Fruit fly (Drosophila melanogaster) whole organism, larva: Measurements from ENCODE around the gene CG46026.

Source experiments
- noc ChIP-seq: fragments of 200-800 bp; sonication (Bioruptor generic); optimal IDR thresholded peaks from 3 replicates; lab custom pipeline; 2019; ENCODE audit warnings: missing biosample characterization, mild to moderate bottlenecking, missing genetic modification characterization, moderate library complexity

Gene CG46026

DNA sequence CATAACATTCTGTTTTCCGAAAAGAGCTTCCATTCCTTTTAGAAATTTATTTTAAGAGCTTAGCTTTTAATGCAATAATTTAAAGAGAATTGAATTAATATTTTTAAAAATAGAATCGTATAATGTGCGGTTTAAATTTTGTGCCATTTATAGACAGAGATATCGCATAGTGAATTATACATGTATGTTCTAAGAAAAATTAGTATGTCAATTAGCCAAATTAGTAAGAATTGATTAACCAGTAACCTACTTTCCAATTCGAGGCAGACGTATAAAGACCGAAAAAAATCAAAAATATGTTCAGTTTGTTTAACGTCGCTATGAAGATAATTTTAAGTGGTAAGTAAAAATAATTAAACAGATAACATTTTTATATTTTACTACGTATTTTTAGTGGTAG is 3.0 kb downstream of the CG46026 start, which contains the start of gene CG31560:
Gene CG31560, plus strand, starts transcription at position 301 of the 400 bp plus-strand sequence.
- TF ChIP-seq noc (tag; lab: Kevin White, UChicago): no peak

- TF ChIP-seq noc (tag; lab: Kevin White, UChicago): no peak
Measured at dm6 chr3R:6311641-6312259, 5.1 kb downstream of the CG46026 start, which contains the start of gene Osi17. Gene Osi17 (plus strand): TSS chr3R:6311772.

- no peak for TF ChIP-seq noc (tag; lab: Kevin White, UChicago)
Measured at dm6 chr3R:6315078-6315477, 8.4 kb downstream of the CG46026 start.

- no peak for TF ChIP-seq noc (tag; lab: Kevin White, UChicago)
Measured at dm6 chr3R:6329774-6330298, 23.2 kb downstream of the CG46026 start, which contains the start of gene Osi18. Gene Osi18 (plus strand): TSS chr3R:6330248.

DNA sequence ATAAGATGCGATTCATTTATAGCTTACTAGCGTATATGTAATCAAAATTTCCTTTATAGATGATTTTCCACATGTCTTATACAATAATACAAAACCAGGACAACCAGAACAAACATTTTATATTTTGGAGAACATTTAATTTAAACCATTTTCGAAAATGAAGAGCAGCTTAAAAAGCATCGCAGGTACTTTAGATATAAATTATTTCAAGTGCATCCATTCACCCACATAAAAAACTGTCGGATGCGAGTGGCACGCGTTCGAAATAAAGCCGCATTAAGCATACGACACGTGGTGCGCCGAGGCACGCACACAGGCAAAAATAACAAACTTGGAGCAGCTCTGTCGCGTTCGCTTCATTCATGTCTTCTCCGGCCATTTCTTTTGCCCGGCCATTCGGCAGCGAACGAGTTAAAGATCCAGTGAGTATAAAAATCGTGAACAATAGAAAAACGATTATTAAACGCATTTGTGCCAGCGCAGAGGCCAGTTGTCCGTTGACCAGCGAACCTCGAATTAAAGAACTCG is 28.3 kb downstream of the CG46026 start, which contains the start of gene Osi19:
Gene Osi19, plus strand, starts transcription at position 457 of the 528 bp plus-strand sequence.
- no peak for TF ChIP-seq noc (tag; lab: Kevin White, UChicago)

- TF ChIP-seq noc (tag; lab: Kevin White, UChicago): no peak
Measured at dm6 chr3R:6337397-6337796, 30.7 kb downstream of the CG46026 start.

- TF ChIP-seq noc (tag; lab: Kevin White, UChicago): no peak
Measured at dm6 chr3R:6339795-6340194, 33.1 kb downstream of the CG46026 start, which contains the start of gene Osi20. Gene Osi20 (plus strand): TSS chr3R:6340095.

dm6 chr3R:6341668-6342067 is 35.0 kb downstream of the CG46026 start, which contains the start of gene CG17917:
Gene CG17917 (plus strand): TSS chr3R:6341968.
- no peak for TF ChIP-seq noc (tag; lab: Kevin White, UChicago)

- TF ChIP-seq noc (tag; lab: Kevin White, UChicago): no peak
Measured at dm6 chr3R:6342702-6343101, 36.0 kb downstream of the CG46026 start, which contains the start of gene CG10298. Gene CG10298 (plus strand): TSS chr3R:6343002.

- TF ChIP-seq noc (tag; lab: Kevin White, UChicago): no peak
Measured at dm6 chr3R:6343396-6344239, 36.9 kb downstream of the CG46026 start, which contains the start of gene CG17919. Gene CG17919 (plus strand): TSS chr3R:6344029.

DNA sequence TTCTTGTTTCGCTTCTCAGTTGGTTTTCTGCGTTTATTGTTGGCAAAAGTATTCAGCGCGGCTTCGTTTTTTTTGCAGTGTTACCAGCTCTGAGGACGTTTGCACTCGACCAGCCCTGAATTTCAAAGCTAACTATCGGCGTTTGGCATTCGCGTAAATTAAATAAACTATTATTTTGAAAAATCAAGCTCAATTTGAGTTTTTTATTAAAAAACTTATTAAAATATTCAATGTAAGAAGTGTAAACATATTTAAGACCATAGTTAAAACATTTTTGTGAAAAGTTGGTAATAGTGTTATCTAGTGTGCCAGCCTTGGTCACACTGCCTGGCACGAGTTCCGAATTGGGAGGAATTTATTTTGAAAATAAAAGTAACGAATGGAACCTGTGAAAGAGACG is 39.1 kb downstream of the CG46026 start, which contains the start of the genes SmD2 and CG18048:
Gene SmD2, minus strand, starts transcription at position 98 of the 400 bp plus-strand sequence.
Gene CG18048, plus strand, starts transcription at position 298 of the 400 bp plus-strand sequence.
- TF ChIP-seq noc (tag; lab: Kevin White, UChicago): no peak

DNA sequence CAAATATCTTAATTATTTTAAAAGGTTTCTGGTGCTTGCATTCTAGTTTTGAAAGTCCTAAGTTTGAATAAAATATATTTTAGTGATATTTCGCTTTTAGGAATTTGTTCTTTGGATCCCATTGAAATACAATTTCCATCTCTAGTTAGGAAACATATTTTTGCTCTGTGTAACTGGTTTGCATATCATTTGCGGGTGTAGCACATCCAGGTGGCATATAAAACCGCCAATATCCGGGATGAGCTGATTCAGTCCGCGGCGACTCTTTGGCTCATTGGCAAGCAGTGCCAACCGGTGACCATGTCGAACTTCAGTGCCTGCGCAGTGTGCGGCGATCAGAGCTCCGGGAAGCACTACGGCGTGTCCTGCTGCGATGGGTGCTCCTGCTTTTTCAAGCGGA is 42.3 kb downstream of the CG46026 start, which contains the start of gene Hr83:
Gene Hr83, plus strand, starts transcription at position 301 of the 400 bp plus-strand sequence.
- TF ChIP-seq noc (tag; lab: Kevin White, UChicago): no peak

DNA sequence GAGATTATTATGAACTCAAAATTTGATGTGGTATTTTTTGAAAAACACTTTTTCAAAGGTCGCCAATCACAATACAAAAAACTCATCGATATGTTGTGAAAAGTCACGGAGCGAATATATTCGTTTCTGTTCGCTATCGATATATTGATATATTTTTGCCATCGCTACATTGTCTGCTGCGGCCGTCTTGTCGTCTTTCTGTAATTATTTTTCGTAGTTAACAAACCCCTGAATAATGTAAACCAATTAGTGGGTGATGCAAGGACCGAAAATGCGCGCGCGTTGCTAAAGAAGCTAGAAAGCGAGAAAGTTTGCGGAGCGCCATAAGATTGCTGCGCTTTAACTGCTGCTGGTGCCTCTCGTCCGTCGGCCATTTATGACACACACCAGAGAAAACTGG is 44.1 kb downstream of the CG46026 start, which contains the start of gene Pak:
Gene Pak, plus strand, starts transcription at position 142 of the 400 bp plus-strand sequence.
- no peak for TF ChIP-seq noc (tag; lab: Kevin White, UChicago)

DNA sequence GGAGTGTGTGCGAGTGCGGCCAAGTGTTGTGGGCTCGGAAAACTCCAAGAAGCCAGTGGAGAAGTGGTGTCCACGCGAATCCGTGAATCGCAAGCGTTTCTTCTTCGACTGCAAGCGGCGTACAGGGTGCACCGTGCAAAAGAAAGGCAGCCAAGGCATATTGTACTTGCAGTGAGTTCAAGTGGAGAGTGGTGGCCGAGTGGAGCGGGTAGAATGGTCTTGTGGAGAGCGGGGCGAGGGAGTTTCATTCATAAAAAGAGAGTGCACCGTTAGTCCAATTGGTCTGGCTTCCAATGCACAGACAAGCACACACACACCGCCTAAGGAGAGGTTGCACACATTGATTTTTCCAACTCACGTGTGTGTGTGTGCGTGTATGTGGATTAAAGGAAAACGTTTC is 44.5 kb downstream of the CG46026 start:
- TF ChIP-seq noc (tag; lab: Kevin White, UChicago): no peak

DNA sequence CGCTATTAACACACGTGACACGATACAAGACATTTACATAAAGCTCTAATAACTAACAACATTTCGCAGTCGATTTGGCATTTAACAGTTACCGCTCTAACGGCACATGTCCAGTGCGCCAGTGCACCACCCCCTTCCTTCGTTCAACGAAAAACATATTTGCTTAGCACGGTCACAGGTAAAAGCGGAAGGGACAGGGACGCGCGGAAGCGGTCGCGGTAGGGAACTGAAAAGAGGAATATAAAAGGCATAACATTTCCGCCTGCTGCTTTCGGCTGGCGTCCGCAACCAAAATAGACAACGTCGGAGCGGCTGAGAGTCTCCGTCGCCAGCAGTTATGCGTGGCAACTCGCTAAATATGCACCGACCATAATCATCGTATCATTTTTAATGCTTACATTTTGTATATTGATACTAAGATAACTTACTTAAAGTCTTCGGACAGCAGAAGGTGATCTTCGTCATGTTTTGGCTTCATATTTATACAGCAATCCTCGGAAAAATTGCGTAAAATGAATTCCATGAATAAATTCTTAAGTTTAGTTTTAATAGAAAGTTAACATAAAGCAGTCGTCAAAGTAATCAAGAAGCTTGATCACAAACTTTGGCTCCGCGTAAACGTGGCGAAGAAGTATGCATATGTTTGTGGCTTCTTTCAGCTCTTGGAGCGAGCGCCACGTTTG is 45.2 kb downstream of the CG46026 start:
- TF ChIP-seq noc (tag; lab: Kevin White, UChicago): peak; percentile 19
